Fruit fly (Drosophila melanogaster): ENCODE data around the gene Cp18.

DNA sequence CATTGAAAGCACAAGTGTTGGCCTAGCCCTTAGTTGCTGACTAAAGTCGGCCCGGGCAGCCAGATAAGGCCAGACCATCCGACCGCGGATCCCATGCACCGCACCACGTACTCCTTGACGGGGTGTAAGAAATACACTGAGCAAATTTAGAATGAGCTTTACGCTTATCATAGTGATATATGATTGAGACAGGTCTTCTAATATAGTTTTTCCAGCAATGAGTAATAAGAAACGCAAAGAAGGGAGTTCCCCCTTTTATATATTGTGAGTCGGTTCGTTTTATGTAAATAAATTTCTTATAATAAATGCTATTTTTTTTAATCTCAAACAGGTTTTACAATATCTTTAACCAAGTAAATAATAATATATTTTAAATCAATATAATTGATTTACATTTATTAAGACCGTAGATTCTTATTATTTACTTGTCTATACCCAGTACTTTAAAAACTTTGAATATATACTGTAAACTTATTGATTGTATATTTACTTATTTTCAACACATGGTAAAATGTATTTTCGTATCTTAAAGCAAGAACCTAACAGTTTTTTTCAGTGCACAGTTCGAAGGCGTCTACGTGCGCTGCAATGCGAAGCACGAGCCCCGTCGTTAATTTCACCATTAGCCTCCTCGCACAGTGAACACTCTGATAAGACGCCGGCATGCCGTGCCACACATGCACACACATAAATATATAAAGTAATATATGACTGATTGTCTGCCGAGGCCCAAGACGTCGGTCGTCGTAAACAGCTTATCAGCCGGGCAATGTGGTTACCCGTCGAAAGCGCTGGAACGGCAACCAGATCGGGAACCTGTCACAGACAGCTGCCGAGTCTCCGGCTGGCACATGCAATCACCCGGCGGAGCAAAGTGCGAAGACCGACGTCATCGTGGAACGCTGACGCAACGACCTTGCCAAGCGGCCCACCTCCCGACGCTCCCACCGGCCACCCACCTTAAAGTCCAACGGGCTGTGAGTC is 34.4 kb upstream of the Cp18 start:
- TF ChIP-seq pad (GFP tag; optimal IDR thresholded peaks at IDR 0.05): peak; percentile 43
- TF ChIP-seq bab1 (GFP tag; optimal IDR thresholded peaks at IDR 0.05): peak; percentile 86
- peak; percentile 53 for TF ChIP-seq Hr96 (GFP tag; optimal IDR thresholded peaks at IDR 0.05)
- peak; percentile 85 for TF ChIP-seq CG12768 (GFP tag; optimal IDR thresholded peaks at IDR 0.05)
- TF ChIP-seq Crg-1 (GFP tag; optimal IDR thresholded peaks at IDR 0.05): peak; percentile 14
- TF ChIP-seq CG14711 (tag; optimal IDR thresholded peaks at IDR 0.05): peak; percentile 56
- no peak for TF ChIP-seq ovo (GFP tag; optimal IDR thresholded peaks at IDR 0.05)
- TF ChIP-seq Clk (GFP tag; optimal IDR thresholded peaks at IDR 0.05): no peak
- no peak for TF ChIP-seq toe (GFP tag; optimal IDR thresholded peaks at IDR 0.05)
- TF ChIP-seq CG11617 (GFP tag; optimal IDR thresholded peaks at IDR 0.05): peak; percentile 91
- peak; percentile 89 for TF ChIP-seq kay (GFP tag; ENCODE audit: borderline replicate concordance)
- peak; percentile 25 for TF ChIP-seq CG33017 (tag; optimal IDR thresholded peaks at IDR 0.05)
- TF ChIP-seq CG7045 (GFP tag; optimal IDR thresholded peaks at IDR 0.05): peak; percentile 54

Data from whole organism, adult.